Worm (Caenorhabditis elegans): ENCODE data around the gene R07D5.2.

ce11 chrX:15094973-15095372 lies 21.4 kb downstream of the R07D5.2 start, which contains the start of gene F09B12.7:
- TF ChIP-seq pha-4 (tag; optimal IDR thresholded peaks at IDR 0.05) (no peak), C06A6.2 (GFP tag; conservative IDR thresholded peaks at IDR 0.05) (no peak), F39B2.1 (GFP tag; IDR thresholded peaks at IDR 0.05) (no peak), lin-54 (GFP tag; optimal IDR thresholded peaks at IDR 0.05) (no peak), F33H1.4 (GFP tag; IDR thresholded peaks at IDR 0.05) (no peak), hrde-1 (tag; optimal IDR thresholded peaks at IDR 0.05; ENCODE audit: borderline replicate concordance) (no peak), attf-3 (GFP tag; conservative IDR thresholded peaks at IDR 0.05) (no peak), ama-1 (optimal IDR thresholded peaks at IDR 0.05) (no peak), ama-1 (GFP tag; optimal IDR thresholded peaks at IDR 0.05) (no peak), ets-4 (GFP tag; optimal IDR thresholded peaks at IDR 0.05) (no peak), snpc-4 (GFP tag; optimal IDR thresholded peaks at IDR 0.05) (no peak), snpc-4 (tag; optimal IDR thresholded peaks at IDR 0.05) (no peak), let-607 (tag; optimal IDR thresholded peaks at IDR 0.05) (no peak), attf-5 (GFP tag; optimal IDR thresholded peaks at IDR 0.05) (no peak), Y53G8AR.9 (GFP tag; conservative IDR thresholded peaks at IDR 0.05) (no peak)

Measured in whole organism, young adult.